Worm (Caenorhabditis elegans) whole organism, late embryonic: ENCODE measurements around the gene T23B7.2.
"Not testable (repeated sequence)": the region's sequence is repeated elsewhere in the genome, so short reads cannot be mapped to it uniquely, and the experiment has no call there.

ENCODE experiments used
- C38D4.7 ChIP-seq: fragments of 200-800 bp; sonication (Bioruptor generic); optimal IDR thresholded peaks from 2 replicates; lab custom pipeline; 2018; ENCODE audit warnings: mild to moderate bottlenecking, missing genetic modification characterization, moderate library complexity, missing compliant biosample characterization
- K02D7.2 ChIP-seq: sonication (generic microtip); optimal IDR thresholded peaks from 2 replicates; lab custom pipeline; 2017; ENCODE audit warnings: mild to moderate bottlenecking, missing genetic modification characterization, missing compliant biosample characterization
- K09A11.1 ChIP-seq: sonication (generic microtip); optimal IDR thresholded peaks from 2 replicates; lab custom pipeline; 2017; ENCODE audit warnings: antibody characterized with exemption, mild to moderate bottlenecking, missing genetic modification characterization, missing compliant biosample characterization; ENCODE audit not compliant: insufficient read depth
- T23F11.4 ChIP-seq: fragments of 200-800 bp; sonication (Bioruptor generic); optimal IDR thresholded peaks from 2 replicates; lab custom pipeline; 2018; ENCODE audit warnings: mild to moderate bottlenecking, missing genetic modification characterization, missing compliant biosample characterization
- ceh-18 ChIP-seq: sonication (generic microtip); optimal IDR thresholded peaks from 2 replicates; lab custom pipeline; 2016; ENCODE audit warnings: missing genetic modification characterization, missing compliant biosample characterization
- ceh-22 ChIP-seq: sonication (generic microtip); optimal IDR thresholded peaks from 2 replicates; lab custom pipeline; 2017; ENCODE audit warnings: missing biosample characterization, missing genetic modification characterization
- ceh-9 ChIP-seq: sonication (generic microtip); optimal IDR thresholded peaks from 2 replicates; lab custom pipeline; 2016; ENCODE audit warnings: mild to moderate bottlenecking, missing genetic modification characterization, inconsistent platforms, missing compliant biosample characterization
- elt-2 ChIP-seq: sonication (generic microtip); optimal IDR thresholded peaks from 2 replicates; lab custom pipeline; 2016; ENCODE audit warnings: missing genetic modification reagents, missing genetic modification characterization, missing compliant biosample characterization
- elt-4 ChIP-seq: sonication (generic microtip); optimal IDR thresholded peaks from 2 replicates; lab custom pipeline; 2016; ENCODE audit warnings: missing genetic modification characterization, missing compliant biosample characterization
- ets-4 ChIP-seq: sonication (generic microtip); optimal IDR thresholded peaks from 2 replicates; lab custom pipeline; 2016; ENCODE audit warnings: missing genetic modification characterization, missing compliant biosample characterization
- fkh-10 ChIP-seq: fragments of 150-350 bp; optimal IDR thresholded peaks from 2 replicates; lab custom pipeline; 2014; ENCODE audit warnings: missing biosample characterization, missing genetic modification reagents, missing genetic modification characterization
- fkh-6 ChIP-seq: sonication (generic microtip); optimal IDR thresholded peaks from 2 replicates; lab custom pipeline; 2016; ENCODE audit warnings: missing genetic modification characterization, missing compliant biosample characterization
- hlh-30 ChIP-seq: sonication (generic microtip); optimal IDR thresholded peaks from 2 replicates; lab custom pipeline; 2017; ENCODE audit warnings: antibody characterized with exemption, missing genetic modification characterization, missing compliant biosample characterization; ENCODE audit not compliant: insufficient read depth
- hlh-8 ChIP-seq: sonication (generic microtip); optimal IDR thresholded peaks from 2 replicates; lab custom pipeline; 2016; ENCODE audit warnings: missing genotype, missing genetic modification characterization, missing compliant biosample characterization
- lin-11 ChIP-seq: fragments of 200-800 bp; sonication (Bioruptor generic); optimal IDR thresholded peaks from 2 replicates; lab custom pipeline; 2018; ENCODE audit warnings: mild to moderate bottlenecking, missing genetic modification characterization, missing compliant biosample characterization
- madf-2 ChIP-seq: sonication (generic microtip); optimal IDR thresholded peaks from 2 replicates; lab custom pipeline; 2017; ENCODE audit warnings: missing genetic modification characterization, missing compliant biosample characterization
- nhr-232 ChIP-seq: sonication (generic microtip); optimal IDR thresholded peaks from 2 replicates; lab custom pipeline; 2016; ENCODE audit warnings: missing genetic modification characterization, missing compliant biosample characterization
- npax-4 ChIP-seq: sonication (generic microtip); optimal IDR thresholded peaks from 2 replicates; lab custom pipeline; 2016; ENCODE audit warnings: missing genetic modification characterization, missing compliant biosample characterization
- odd-2 ChIP-seq: sonication (generic microtip); optimal IDR thresholded peaks from 2 replicates; lab custom pipeline; 2017; ENCODE audit warnings: antibody characterized with exemption, mild to moderate bottlenecking, missing genetic modification characterization, missing compliant biosample characterization
- pag-3 ChIP-seq: sonication (generic microtip); optimal IDR thresholded peaks from 2 replicates; lab custom pipeline; 2016; ENCODE audit warnings: missing compliant biosample characterization, missing genetic modification characterization, borderline replicate concordance
- pax-1 ChIP-seq: fragments of 150-350 bp; optimal IDR thresholded peaks from 2 replicates; lab custom pipeline; 2014; ENCODE audit warnings: missing biosample characterization, missing genetic modification characterization
- pha-4 ChIP-seq: fragments of 150-350 bp; optimal IDR thresholded peaks from 2 replicates; lab custom pipeline; 2018; ENCODE audit warnings: missing biosample characterization, missing genetic modification reagents, missing genetic modification characterization
- pros-1 ChIP-seq: fragments of 150-350 bp; optimal IDR thresholded peaks from 2 replicates; lab custom pipeline; 2014; ENCODE audit warnings: missing biosample characterization, missing genetic modification reagents, missing genetic modification characterization
- ref-2 ChIP-seq: sonication (generic microtip); optimal IDR thresholded peaks from 2 replicates; lab custom pipeline; 2016; ENCODE audit warnings: missing genetic modification characterization, missing compliant biosample characterization
- sdc-2 ChIP-seq: sonication (generic microtip); optimal IDR thresholded peaks from 2 replicates; lab custom pipeline; 2016; ENCODE audit warnings: missing genotype, missing genetic modification characterization, missing compliant biosample characterization
- syd-9 ChIP-seq: sonication (generic microtip); optimal IDR thresholded peaks from 2 replicates; lab custom pipeline; 2016; ENCODE audit warnings: mild to moderate bottlenecking, missing genetic modification characterization, moderate library complexity, missing compliant biosample characterization
- unc-3 ChIP-seq, 2 experiments: fragments of 200-800 bp in 1 of 2; sonication (Bioruptor generic) in 1 of 2; sonication (generic microtip) in 1 of 2; conservative IDR thresholded peaks in 1 of 2; optimal IDR thresholded peaks in 1 of 2; 2 replicates each; pipeline versions ENCODE4 v1.3.6 to Lab custom; 2016 to 2022; ENCODE audit warnings: missing compliant biosample characterization in 2 of 2, missing genetic modification characterization in 2 of 2, missing genetic modification reagents in 1 of 2
- unc-42 ChIP-seq: sonication (generic microtip); optimal IDR thresholded peaks from 2 replicates; lab custom pipeline; 2016; ENCODE audit warnings: missing genotype, missing genetic modification characterization, missing compliant biosample characterization
- zip-5 ChIP-seq: sonication (generic microtip); optimal IDR thresholded peaks from 2 replicates; lab custom pipeline; 2016; ENCODE audit warnings: missing genetic modification characterization, missing compliant biosample characterization

Gene T23B7.2

ce11 chrII:4842143-4842658 is at the start of gene T23B7.2, which contains the start of gene nspd-4:
Gene T23B7.2 (minus strand): TSS chrII:4842243.
Gene nspd-4 (plus strand): TSS chrII:4842608.
- not testable (repeated sequence) for TF ChIP-seq C38D4.7 (GFP tag; lab: Kevin White, UChicago); pag-3 (tag; lab: Kevin White, UChicago); npax-4 (tag; lab: Kevin White, UChicago)

- no peak for TF ChIP-seq zip-5 (tag; lab: Kevin White, UChicago)
- TF ChIP-seq unc-3 (GFP tag; conservative IDR thresholded peaks at IDR 0.05; lab: Robert Waterston, UW) = no peak
- no peak for TF ChIP-seq unc-3 (tag; optimal IDR thresholded peaks at IDR 0.05; lab: Kevin White, UChicago)
- TF ChIP-seq pag-3 (tag; lab: Kevin White, UChicago) = no peak
- TF ChIP-seq hlh-30 (tag; lab: Kevin White, UChicago) = no peak
- TF ChIP-seq unc-42 (tag; lab: Kevin White, UChicago) = no peak
- TF ChIP-seq fkh-6 (tag; lab: Kevin White, UChicago) = no peak
- no peak for TF ChIP-seq ets-4 (tag; lab: Kevin White, UChicago)
These were observed 49.2 kb upstream of the T23B7.2 start, which contains the start of gene gst-9 for ce11 chrII:4891012-4891775. Gene gst-9 (plus strand): TSS chrII:4891585.

- TF ChIP-seq ceh-18 (peak; percentile 50), fkh-10 (no peak), nhr-232 (tag; lab: Kevin White, UChicago) (no peak), ceh-9 (no peak), elt-2 (tag; lab: Kevin White, UChicago) (peak; percentile 45)
These were observed 46.8 kb upstream of the T23B7.2 start, which contains the start of gene pgm-1 for ce11 chrII:4888527-4889487. Gene pgm-1 (plus strand): TSS chrII:4889437.

- TF ChIP-seq ceh-18 (no peak), pros-1 (tag; lab: Kevin White, UChicago) (no peak), elt-4 (tag; lab: Kevin White, UChicago) (no peak), T23F11.4 (GFP tag; lab: Kevin White, UChicago) (no peak), K02D7.2 (tag; lab: Kevin White, UChicago) (no peak), madf-2 (tag; lab: Kevin White, UChicago) (no peak), syd-9 (no peak), lin-11 (tag; lab: Kevin White, UChicago) (no peak), ceh-22 (no peak), hlh-8 (tag; lab: Kevin White, UChicago) (no peak), odd-2 (tag; lab: Kevin White, UChicago) (no peak), K09A11.1 (tag; lab: Kevin White, UChicago) (no peak), sdc-2 (no peak), unc-3 (GFP tag; conservative IDR thresholded peaks at IDR 0.05; lab: Robert Waterston, UW) (no peak), unc-3 (tag; optimal IDR thresholded peaks at IDR 0.05; lab: Kevin White, UChicago) (no peak), elt-2 (tag; lab: Kevin White, UChicago) (no peak), fkh-6 (tag; lab: Kevin White, UChicago) (no peak), pha-4 (tag; lab: Kevin White, UChicago) (no peak), ref-2 (no peak), pax-1 (no peak), ceh-9 (no peak)
These were observed 43.9 kb upstream of the T23B7.2 start, which contains the start of gene R05F9.7 for ce11 chrII:4885976-4886375. Gene R05F9.7 (plus strand): TSS chrII:4886276.
